Worm (Caenorhabditis elegans) whole organism, late embryonic: ENCODE measurements around the gene snr-3.

Experiments used
- F13H6.1 ChIP-seq: sonication (generic microtip); optimal IDR thresholded peaks from 2 replicates; lab custom pipeline; 2016; ENCODE audit warnings: missing genetic modification characterization, missing compliant biosample characterization
- ama-1 ChIP-seq: fragments of 150-350 bp; optimal IDR thresholded peaks from 2 replicates; lab custom pipeline; 2014
- dmd-4 ChIP-seq: sonication (generic microtip); optimal IDR thresholded peaks from 2 replicates; lab custom pipeline; 2016; ENCODE audit warnings: borderline replicate concordance, missing genetic modification characterization, missing compliant biosample characterization
- fax-1 ChIP-seq: sonication (generic microtip); optimal IDR thresholded peaks from 2 replicates; lab custom pipeline; 2016; ENCODE audit warnings: missing genotype, missing genetic modification characterization, missing compliant biosample characterization
- fkh-6 ChIP-seq: sonication (generic microtip); optimal IDR thresholded peaks from 2 replicates; lab custom pipeline; 2016; ENCODE audit warnings: missing genetic modification characterization, missing compliant biosample characterization
- lin-11 ChIP-seq: fragments of 200-800 bp; sonication (Bioruptor generic); optimal IDR thresholded peaks from 2 replicates; lab custom pipeline; 2018; ENCODE audit warnings: mild to moderate bottlenecking, missing genetic modification characterization, missing compliant biosample characterization
- mec-3 ChIP-seq: sonication (generic microtip); optimal IDR thresholded peaks from 2 replicates; lab custom pipeline; 2016; ENCODE audit warnings: borderline replicate concordance, missing genetic modification characterization, missing compliant biosample characterization
- nhr-11 ChIP-seq: fragments of 150-350 bp; optimal IDR thresholded peaks from 2 replicates; lab custom pipeline; 2014; ENCODE audit warnings: missing biosample characterization, missing genetic modification characterization
- zip-5 ChIP-seq: sonication (generic microtip); optimal IDR thresholded peaks from 2 replicates; lab custom pipeline; 2016; ENCODE audit warnings: missing genetic modification characterization, missing compliant biosample characterization

DNA sequence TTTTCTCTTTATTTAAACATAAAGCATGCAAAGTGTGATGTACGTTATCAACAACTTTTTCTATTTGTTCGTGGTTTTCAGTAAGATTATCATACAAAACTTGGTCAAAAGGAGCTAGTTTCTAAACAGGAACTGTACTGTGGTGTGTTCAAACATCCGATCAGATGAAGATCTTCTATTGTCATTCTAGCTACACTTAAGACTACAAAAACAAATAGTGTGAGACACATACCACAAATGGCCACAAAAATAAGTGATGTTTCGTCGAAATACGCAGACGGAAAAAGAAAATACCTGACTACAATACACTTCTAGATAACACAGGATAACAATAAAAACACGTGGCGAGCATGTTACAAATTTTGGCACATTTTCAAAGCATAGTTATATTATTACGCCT, 40.9 kb downstream of the snr-3 start:
- TF ChIP-seq nhr-11 (no peak), fkh-6 (no peak), zip-5 (tag; lab: Kevin White, UChicago) (no peak), dmd-4 (tag; lab: Kevin White, UChicago) (no peak), F13H6.1 (tag; lab: Kevin White, UChicago) (no peak), fax-1 (tag; lab: Kevin White, UChicago) (no peak), ama-1 (lab: Kevin White, UChicago) (no peak), mec-3 (no peak), lin-11 (no peak)
